Worm (Caenorhabditis elegans) whole organism, young adult: Measurements from ENCODE around the gene emb-1.

Experiments
- B0261.1 ChIP-seq: sonication (generic microtip); optimal IDR thresholded peaks from 2 replicates; lab custom pipeline; 2016; ENCODE audit warnings: mild to moderate bottlenecking, missing genetic modification characterization, moderate library complexity, missing compliant biosample characterization
- C17E4.6 ChIP-seq: fragments of 200-800 bp; sonication (Bioruptor generic); IDR thresholded peaks from 2 replicates; pipeline ENCODE4 v1.3.6; 2022; ENCODE audit warnings: missing genetic modification reagents, missing genetic modification characterization, missing compliant biosample characterization
- F37B4.10 ChIP-seq: fragments of 200-800 bp; sonication (Bioruptor generic); IDR thresholded peaks from 2 replicates; pipeline ENCODE4 v1.3.6; 2022; ENCODE audit warnings: missing genetic modification characterization, missing compliant biosample characterization
- F52B5.7 ChIP-seq: sonication (generic microtip); optimal IDR thresholded peaks from 2 replicates; lab custom pipeline; 2016; ENCODE audit warnings: mild to moderate bottlenecking, missing genetic modification characterization, missing compliant biosample characterization
- F57A8.1 ChIP-seq: fragments of 200-800 bp; sonication (Bioruptor generic); optimal IDR thresholded peaks from 2 replicates; lab custom pipeline; 2018; ENCODE audit warnings: mild to moderate bottlenecking, missing genetic modification characterization, moderate library complexity, missing compliant biosample characterization
- T07F8.4 ChIP-seq: sonication (generic microtip); optimal IDR thresholded peaks from 2 replicates; lab custom pipeline; 2016; ENCODE audit warnings: mild to moderate bottlenecking, missing genetic modification characterization, moderate library complexity, missing compliant biosample characterization
- Y79H2A.3 ChIP-seq: fragments of 200-800 bp; sonication (Bioruptor generic); conservative IDR thresholded peaks from 2 replicates; pipeline ENCODE4 v1.3.6; 2022; ENCODE audit warnings: missing genetic modification reagents, missing genetic modification characterization, missing compliant biosample characterization
- ZK185.1 ChIP-seq: sonication (generic microtip); optimal IDR thresholded peaks from 2 replicates; lab custom pipeline; 2016; ENCODE audit warnings: mild to moderate bottlenecking, missing genetic modification characterization, missing compliant biosample characterization; ENCODE audit not compliant: poor library complexity, severe bottlenecking
- ama-1 ChIP-seq, 3 experiments: fragments of 150-350 bp in 1 of 3; sonication (generic microtip) in 2 of 3; optimal IDR thresholded peaks; 2 replicates each; lab custom pipeline; 2014 to 2018; ENCODE audit warnings: missing biosample characterization in 2 of 3, missing genetic modification characterization in 2 of 3, missing genetic modification reagents in 2 of 3
- aptf-3 ChIP-seq: fragments of 200-800 bp; sonication (Bioruptor generic); IDR thresholded peaks from 2 replicates; pipeline ENCODE4 v1.3.6; 2022; ENCODE audit warnings: missing genetic modification characterization, missing compliant biosample characterization
- atf-7 ChIP-seq: sonication (generic microtip); optimal IDR thresholded peaks from 2 replicates; lab custom pipeline; 2017; ENCODE audit warnings: mild to moderate bottlenecking, missing genetic modification characterization, missing compliant biosample characterization
- attf-5 ChIP-seq: fragments of 200-800 bp; sonication (Bioruptor generic); optimal IDR thresholded peaks from 2 replicates; lab custom pipeline; 2018; ENCODE audit warnings: mild to moderate bottlenecking, missing genetic modification characterization, missing compliant biosample characterization
- bed-1 ChIP-seq: fragments of 200-800 bp; sonication (Bioruptor generic); IDR thresholded peaks from 2 replicates; pipeline ENCODE4 v1.3.6; 2022; ENCODE audit warnings: missing genetic modification reagents, missing genetic modification characterization, missing compliant biosample characterization
- cebp-1 ChIP-seq, 2 experiments: fragments of 200-800 bp in 1 of 2; sonication (Bioruptor generic) in 1 of 2; sonication (generic microtip) in 1 of 2; IDR thresholded peaks in 1 of 2; optimal IDR thresholded peaks in 1 of 2; 2 replicates each; pipeline versions ENCODE4 v1.3.6 to Lab custom; 2017 to 2022; ENCODE audit warnings: missing compliant biosample characterization in 2 of 2, missing genetic modification characterization in 2 of 2, mild to moderate bottlenecking in 1 of 2, missing genetic modification reagents in 1 of 2, moderate library complexity in 1 of 2
- ceh-100 ChIP-seq: fragments of 200-800 bp; sonication (Bioruptor generic); IDR thresholded peaks from 2 replicates; pipeline ENCODE4 v1.3.6; 2022; ENCODE audit warnings: missing genetic modification reagents, missing genetic modification characterization, missing compliant biosample characterization
- ceh-27 ChIP-seq: fragments of 200-800 bp; sonication (Bioruptor generic); optimal IDR thresholded peaks from 2 replicates; lab custom pipeline; 2018; ENCODE audit warnings: mild to moderate bottlenecking, missing genetic modification characterization, moderate library complexity, missing compliant biosample characterization
- ceh-40 ChIP-seq: fragments of 200-800 bp; sonication (Bioruptor generic); IDR thresholded peaks from 2 replicates; pipeline ENCODE4 v1.3.6; 2022; ENCODE audit warnings: missing genetic modification characterization, missing compliant biosample characterization
- ceh-58 ChIP-seq: fragments of 200-800 bp; sonication (Bioruptor generic); IDR thresholded peaks from 2 replicates; pipeline ENCODE4 v1.3.6; 2022; ENCODE audit warnings: missing genetic modification characterization, missing compliant biosample characterization
- chd-7 ChIP-seq: sonication (generic microtip); optimal IDR thresholded peaks from 2 replicates; lab custom pipeline; 2016; ENCODE audit warnings: mild to moderate bottlenecking, missing genetic modification characterization, moderate library complexity, missing compliant biosample characterization
- die-1 ChIP-seq: sonication (generic microtip); optimal IDR thresholded peaks from 2 replicates; lab custom pipeline; 2016; ENCODE audit warnings: missing genotype, mild to moderate bottlenecking, missing genetic modification characterization, missing compliant biosample characterization
- dox-1 ChIP-seq: fragments of 200-800 bp; sonication (Bioruptor generic); IDR thresholded peaks from 2 replicates; pipeline ENCODE4 v1.3.6; 2022; ENCODE audit warnings: missing genetic modification reagents, missing genetic modification characterization, missing compliant biosample characterization
- egl-44 ChIP-seq: fragments of 200-800 bp; sonication (Bioruptor generic); IDR thresholded peaks from 2 replicates; pipeline ENCODE4 v1.3.6; 2022; ENCODE audit warnings: missing genetic modification reagents, missing genetic modification characterization, missing compliant biosample characterization
- hlh-12 ChIP-seq: sonication (generic microtip); optimal IDR thresholded peaks from 2 replicates; lab custom pipeline; 2016; ENCODE audit warnings: missing genetic modification characterization, missing compliant biosample characterization
- hmg-20 ChIP-seq: fragments of 200-800 bp; sonication (Bioruptor generic); IDR thresholded peaks from 2 replicates; pipeline ENCODE4 v1.3.6; 2022; ENCODE audit warnings: missing genetic modification reagents, missing genetic modification characterization, missing compliant biosample characterization
- lag-1 ChIP-seq: fragments of 200-800 bp; sonication (Bioruptor generic); IDR thresholded peaks from 2 replicates; pipeline ENCODE4 v1.3.6; 2022; ENCODE audit warnings: missing genetic modification reagents, missing genetic modification characterization, missing compliant biosample characterization
- let-526 ChIP-seq: fragments of 200-800 bp; sonication (Bioruptor generic); IDR thresholded peaks from 2 replicates; pipeline ENCODE4 v1.3.6; 2022; ENCODE audit warnings: missing genetic modification reagents, missing genetic modification characterization, missing compliant biosample characterization
- lin-40 ChIP-seq: sonication (generic microtip); optimal IDR thresholded peaks from 2 replicates; lab custom pipeline; 2016; ENCODE audit warnings: missing genetic modification characterization, mild to moderate bottlenecking, missing compliant biosample characterization, missing genotype, missing genetic modification reagents
- lir-1 ChIP-seq: fragments of 200-800 bp; sonication (Bioruptor generic); conservative IDR thresholded peaks from 2 replicates; pipeline ENCODE4 v1.3.6; 2022; ENCODE audit warnings: missing genetic modification reagents, missing genetic modification characterization, missing compliant biosample characterization
- madf-10 ChIP-seq: sonication (generic microtip); optimal IDR thresholded peaks from 2 replicates; lab custom pipeline; 2016; ENCODE audit warnings: mild to moderate bottlenecking, missing genetic modification characterization, missing compliant biosample characterization
- mcd-1 ChIP-seq: fragments of 200-800 bp; sonication (Bioruptor generic); IDR thresholded peaks from 2 replicates; pipeline ENCODE4 v1.3.6; 2022; ENCODE audit warnings: missing genetic modification reagents, missing genetic modification characterization, missing compliant biosample characterization
- mes-4 ChIP-seq: sonication (generic microtip); optimal IDR thresholded peaks from 2 replicates; lab custom pipeline; 2016; ENCODE audit warnings: missing genotype, missing genetic modification characterization, missing compliant biosample characterization
- nfyb-1 ChIP-seq: fragments of 200-800 bp; sonication (Bioruptor generic); IDR thresholded peaks from 2 replicates; pipeline ENCODE4 v1.3.6; 2022; ENCODE audit warnings: missing genetic modification reagents, missing genetic modification characterization, missing compliant biosample characterization
- nhr-80 ChIP-seq: sonication (generic microtip); optimal IDR thresholded peaks from 2 replicates; lab custom pipeline; 2016; ENCODE audit warnings: missing genetic modification characterization, missing compliant biosample characterization
- pha-4 ChIP-seq: fragments of 150-350 bp; sonication (generic microtip); optimal IDR thresholded peaks from 2 replicates; lab custom pipeline; 2014; ENCODE audit warnings: missing biosample characterization, missing genetic modification reagents, missing genetic modification characterization
- repo-1 ChIP-seq: sonication (generic microtip); optimal IDR thresholded peaks from 2 replicates; lab custom pipeline; 2017; ENCODE audit warnings: mild to moderate bottlenecking, missing genetic modification characterization, missing compliant biosample characterization
- rpc-1 ChIP-seq, 2 experiments: fragments of 150-350 bp in 1 of 2; sonication (generic microtip) in 1 of 2; optimal IDR thresholded peaks; 2 replicates each; lab custom pipeline; 2014 to 2018; ENCODE audit warnings: missing biosample characterization in 1 of 2, missing genetic modification characterization in 1 of 2, missing genetic modification reagents in 1 of 2, missing genotype in 1 of 2
- sea-2 ChIP-seq: fragments of 200-800 bp; sonication (Bioruptor generic); IDR thresholded peaks from 2 replicates; pipeline ENCODE4 v1.3.6; 2022; ENCODE audit warnings: missing genetic modification characterization, missing compliant biosample characterization
- snpc-1.3 ChIP-seq: sonication (generic microtip); optimal IDR thresholded peaks from 2 replicates; lab custom pipeline; 2017; ENCODE audit warnings: missing genetic modification characterization, mild to moderate bottlenecking, missing compliant biosample characterization, antibody characterized with exemption, moderate library complexity, missing genotype, missing genetic modification reagents; ENCODE audit not compliant: insufficient read depth
- snpc-3.4 ChIP-seq: sonication (generic microtip); optimal IDR thresholded peaks from 2 replicates; lab custom pipeline; 2017; ENCODE audit warnings: missing genetic modification characterization, mild to moderate bottlenecking, missing compliant biosample characterization, antibody characterized with exemption, moderate library complexity, missing genotype, missing genetic modification reagents
- snpc-4 ChIP-seq, 5 experiments: fragments of 150-350 bp in 1 of 5; sonication (generic microtip) in 4 of 5; optimal IDR thresholded peaks; 2 replicates each; lab custom pipeline; 2014 to 2018; ENCODE audit warnings: missing genetic modification characterization in 5 of 5, missing biosample characterization in 3 of 5, antibody characterized with exemption in 2 of 5, mild to moderate bottlenecking in 2 of 5, missing compliant biosample characterization in 2 of 5, missing genotype in 2 of 5, moderate library complexity in 2 of 5, missing genetic modification reagents in 1 of 5
- sptf-2 ChIP-seq: fragments of 200-800 bp; sonication (Bioruptor generic); optimal IDR thresholded peaks from 2 replicates; lab custom pipeline; 2018; ENCODE audit warnings: mild to moderate bottlenecking, missing genetic modification characterization, missing compliant biosample characterization
- tbx-9 ChIP-seq: sonication (generic microtip); optimal IDR thresholded peaks from 2 replicates; lab custom pipeline; 2016; ENCODE audit warnings: borderline replicate concordance, missing genetic modification characterization, inconsistent platforms, missing compliant biosample characterization
- unc-130 ChIP-seq: sonication (generic microtip); optimal IDR thresholded peaks from 2 replicates; lab custom pipeline; 2016; ENCODE audit warnings: missing genetic modification reagents, missing genetic modification characterization, missing compliant biosample characterization
- xnd-1 ChIP-seq: sonication (generic microtip); optimal IDR thresholded peaks from 2 replicates; lab custom pipeline; 2016; ENCODE audit warnings: missing genotype, missing genetic modification reagents, missing genetic modification characterization, missing compliant biosample characterization
- ztf-25 ChIP-seq: fragments of 200-800 bp; sonication (Bioruptor generic); IDR thresholded peaks from 2 replicates; pipeline ENCODE4 v1.3.6; 2022; ENCODE audit warnings: missing genetic modification reagents, missing genetic modification characterization, missing compliant biosample characterization
- ztf-6 ChIP-seq: fragments of 200-800 bp; sonication (Bioruptor generic); IDR thresholded peaks from 2 replicates; pipeline ENCODE4 v1.3.6; 2022; ENCODE audit warnings: missing genetic modification reagents, missing genetic modification characterization, missing compliant biosample characterization

emb-1 gene

ce11 chrIII:5172470-5172869, 769 bp upstream of the emb-1 start, which contains the start of gene K10D2.5 (continued):
- TF ChIP-seq B0261.1 (tag; lab: Kevin White, UChicago) (peak; percentile 11), Y79H2A.3 (GFP tag; lab: Robert Waterston, UW) (peak; percentile 87), F37B4.10 (GFP tag; lab: Robert Waterston, UW) (no peak), F52B5.7 (tag; lab: Kevin White, UChicago) (peak; percentile 68), F57A8.1 (GFP tag; lab: Kevin White, UChicago) (peak; percentile 65), ceh-58 (GFP tag; lab: Robert Waterston, UW) (no peak), unc-130 (GFP tag; lab: Kevin White, UChicago) (peak; percentile 98), ztf-6 (peak; percentile 94), chd-7 (peak; percentile 78), atf-7 (tag; lab: Kevin White, UChicago) (peak; percentile 55), ceh-100 (GFP tag; lab: Robert Waterston, UW) (peak; percentile 99), sea-2 (GFP tag; lab: Robert Waterston, UW) (no peak), sptf-2 (GFP tag; lab: Kevin White, UChicago) (peak; percentile 66), dox-1 (GFP tag; lab: Robert Waterston, UW) (peak; percentile 99), bed-1 (0 out of 2 replicates have a peak, but pooled peaks have one; percentile 21), snpc-1.3 (tag; lab: Kevin White, UChicago) (peak; percentile 70), lin-40 (tag; lab: Kevin White, UChicago) (peak; percentile 80), ZK185.1 (tag; lab: Kevin White, UChicago) (peak; percentile 97), cebp-1 (GFP tag; IDR thresholded peaks at IDR 0.05; lab: Robert Waterston, UW) (peak; percentile 90), cebp-1 (tag; optimal IDR thresholded peaks at IDR 0.05; lab: Kevin White, UChicago) (peak; percentile 81), rpc-1 (optimal IDR thresholded peaks at IDR 0.05; lab: Kevin White, UChicago) (no peak), rpc-1 (tag; optimal IDR thresholded peaks at IDR 0.05; lab: Kevin White, UChicago) (no peak), xnd-1 (peak; percentile 27), nfyb-1 (peak; percentile 94), egl-44 (GFP tag; lab: Robert Waterston, UW) (peak; percentile 66; the same call in 1 of the 2 replicates), snpc-3.4 (tag; lab: Kevin White, UChicago) (peak; percentile 71), ceh-27 (peak; percentile 99), ceh-40 (GFP tag; lab: Robert Waterston, UW) (peak; percentile 91), snpc-4 (GFP tag; optimal IDR thresholded peaks at IDR 0.05; lab: Kevin White, UChicago) (no peak), snpc-4 (tag; optimal IDR thresholded peaks at IDR 0.05; lab: Kevin White, UChicago) (peak; percentile 39 to 80 (median 68)), repo-1 (no peak), ztf-25 (GFP tag; lab: Robert Waterston, UW) (peak; percentile 100), tbx-9 (tag; lab: Kevin White, UChicago) (no peak), mcd-1 (GFP tag; lab: Robert Waterston, UW) (peak; percentile 99), let-526 (peak; percentile 96), nhr-80 (tag; lab: Kevin White, UChicago) (peak; percentile 80), hlh-12 (tag; lab: Kevin White, UChicago) (no peak), C17E4.6 (peak; percentile 92), die-1 (tag; lab: Kevin White, UChicago) (peak; percentile 60), madf-10 (tag; lab: Kevin White, UChicago) (peak; percentile 92), pha-4 (tag; lab: Kevin White, UChicago) (no peak), ama-1 (optimal IDR thresholded peaks at IDR 0.05; lab: Kevin White, UChicago) (no peak), ama-1 (GFP tag; optimal IDR thresholded peaks at IDR 0.05; lab: Kevin White, UChicago) (no peak), lag-1 (0 out of 2 replicates have a peak, but pooled peaks have one; percentile 24), aptf-3 (GFP tag; lab: Robert Waterston, UW) (peak; percentile 63; the same call in 1 of the 2 replicates), hmg-20 (GFP tag; lab: Robert Waterston, UW) (peak; percentile 82), attf-5 (GFP tag; lab: Kevin White, UChicago) (peak; percentile 99), mes-4 (tag; lab: Kevin White, UChicago) (no peak), lir-1 (GFP tag; lab: Robert Waterston, UW) (peak; percentile 98), T07F8.4 (tag; lab: Kevin White, UChicago) (peak; percentile 70)
